Worm (Caenorhabditis elegans): ENCODE results near the gene F22H10.3.
A peak's percentile ranks its signal among the peaks of the same experiment; 100 is the strongest.

The F22H10.3 gene

ce11 chrX:16726879-16727278 lies 49.4 kb upstream of the F22H10.3 start (continued):
- peak; percentile 41 for TF ChIP-seq K09A11.1 (tag; optimal IDR thresholded peaks at IDR 0.05; ENCODE audit: insufficient read depth)
- no peak for TF ChIP-seq ztf-16 (tag; optimal IDR thresholded peaks at IDR 0.05)
- TF ChIP-seq ceh-6 (GFP tag; optimal IDR thresholded peaks at IDR 0.05), result peak; percentile 41
- peak; percentile 6 for TF ChIP-seq gmeb-2 (tag; optimal IDR thresholded peaks at IDR 0.05)
- no peak for TF ChIP-seq pag-3 (tag; optimal IDR thresholded peaks at IDR 0.05; ENCODE audit: borderline replicate concordance)
- TF ChIP-seq unc-55 (GFP tag; optimal IDR thresholded peaks at IDR 0.05), result peak; percentile 69
- no peak for TF ChIP-seq nhr-232 (tag; optimal IDR thresholded peaks at IDR 0.05)
- TF ChIP-seq nfya-1 (tag; optimal IDR thresholded peaks at IDR 0.05), result peak; percentile 90
- peak; percentile 91 for TF ChIP-seq ceh-18 (tag; optimal IDR thresholded peaks at IDR 0.05)
- no peak for TF ChIP-seq ttx-3 (tag; optimal IDR thresholded peaks at IDR 0.05)
- peak; percentile 1 for TF ChIP-seq tbx-7 (tag; optimal IDR thresholded peaks at IDR 0.05)
- TF ChIP-seq eyg-1 (tag; optimal IDR thresholded peaks at IDR 0.05), result peak; percentile 55
- TF ChIP-seq nhr-11 (tag; optimal IDR thresholded peaks at IDR 0.05), result no peak
- peak; percentile 29; the same call in 1 of the 2 replicates for TF ChIP-seq unc-3 (GFP tag; conservative IDR thresholded peaks at IDR 0.05)
- no peak for TF ChIP-seq unc-3 (tag; optimal IDR thresholded peaks at IDR 0.05)
- TF ChIP-seq ceh-14 (tag; optimal IDR thresholded peaks at IDR 0.05), result peak; percentile 91
- TF ChIP-seq C38D4.7 (GFP tag; optimal IDR thresholded peaks at IDR 0.05), result no peak
- peak; percentile 71 for TF ChIP-seq elt-2 (tag; optimal IDR thresholded peaks at IDR 0.05)

ce11 chrX:16724954-16725353 lies 47.4 kb upstream of the F22H10.3 start:
- TF ChIP-seq Y22D7AL.16 (tag; optimal IDR thresholded peaks at IDR 0.05) (no peak), tbx-7 (tag; optimal IDR thresholded peaks at IDR 0.05) (no peak), ceh-24 (tag; optimal IDR thresholded peaks at IDR 0.05) (no peak), ama-1 (optimal IDR thresholded peaks at IDR 0.05) (no peak), elt-4 (tag; optimal IDR thresholded peaks at IDR 0.05) (no peak), dmd-4 (tag; optimal IDR thresholded peaks at IDR 0.05; ENCODE audit: borderline replicate concordance) (no peak), pha-4 (tag; optimal IDR thresholded peaks at IDR 0.05) (no peak), lim-6 (tag; optimal IDR thresholded peaks at IDR 0.05) (no peak), nhr-11 (tag; optimal IDR thresholded peaks at IDR 0.05) (no peak), sdc-2 (tag; optimal IDR thresholded peaks at IDR 0.05) (no peak), elt-2 (tag; optimal IDR thresholded peaks at IDR 0.05) (no peak), ceh-2 (tag; optimal IDR thresholded peaks at IDR 0.05) (no peak), ceh-45 (GFP tag; IDR thresholded peaks at IDR 0.05) (no peak), ahr-1 (tag; optimal IDR thresholded peaks at IDR 0.05) (no peak), unc-55 (GFP tag; optimal IDR thresholded peaks at IDR 0.05) (no peak), hlh-15 (tag; optimal IDR thresholded peaks at IDR 0.05) (no peak), fkh-6 (tag; optimal IDR thresholded peaks at IDR 0.05) (no peak), gmeb-2 (tag; optimal IDR thresholded peaks at IDR 0.05) (no peak)

- TF ChIP-seq eyg-1 (tag; optimal IDR thresholded peaks at IDR 0.05) (no peak), ceh-6 (GFP tag; optimal IDR thresholded peaks at IDR 0.05) (no peak), sox-4 (tag; optimal IDR thresholded peaks at IDR 0.05) (no peak), ceh-18 (tag; optimal IDR thresholded peaks at IDR 0.05) (no peak), ceh-31 (tag; optimal IDR thresholded peaks at IDR 0.05) (no peak), ttx-3 (tag; optimal IDR thresholded peaks at IDR 0.05) (no peak), hlh-6 (tag; optimal IDR thresholded peaks at IDR 0.05) (no peak), ets-4 (tag; optimal IDR thresholded peaks at IDR 0.05) (no peak), ceh-34 (tag; optimal IDR thresholded peaks at IDR 0.05) (no peak), lin-11 (tag; optimal IDR thresholded peaks at IDR 0.05) (no peak), ahr-1 (tag; optimal IDR thresholded peaks at IDR 0.05) (no peak)
These were observed 44.4 kb upstream of the F22H10.3 start for ce11 chrX:16721930-16722329.

- TF ChIP-seq sdc-2 (tag; optimal IDR thresholded peaks at IDR 0.05) (no peak), hlh-8 (tag; optimal IDR thresholded peaks at IDR 0.05) (no peak), ceh-2 (tag; optimal IDR thresholded peaks at IDR 0.05) (no peak), ttx-3 (tag; optimal IDR thresholded peaks at IDR 0.05) (no peak), ceh-22 (tag; optimal IDR thresholded peaks at IDR 0.05) (no peak), F13H6.1 (tag; optimal IDR thresholded peaks at IDR 0.05) (no peak), rnt-1 (tag; optimal IDR thresholded peaks at IDR 0.05) (no peak), sox-2 (GFP tag; IDR thresholded peaks at IDR 0.05) (no peak), ceh-19 (GFP tag; optimal IDR thresholded peaks at IDR 0.05) (no peak), ceh-14 (tag; optimal IDR thresholded peaks at IDR 0.05) (no peak), pag-3 (tag; optimal IDR thresholded peaks at IDR 0.05; ENCODE audit: borderline replicate concordance) (no peak), ceh-48 (tag; optimal IDR thresholded peaks at IDR 0.05) (no peak), lim-6 (tag; optimal IDR thresholded peaks at IDR 0.05) (no peak), odd-2 (tag; optimal IDR thresholded peaks at IDR 0.05) (no peak), ceh-9 (tag; optimal IDR thresholded peaks at IDR 0.05) (no peak), ref-2 (tag; optimal IDR thresholded peaks at IDR 0.05) (no peak), tbx-2 (tag; optimal IDR thresholded peaks at IDR 0.05) (no peak), pat-9 (tag; optimal IDR thresholded peaks at IDR 0.05) (no peak), ahr-1 (tag; optimal IDR thresholded peaks at IDR 0.05) (no peak)
These were observed 38.4 kb upstream of the F22H10.3 start for ce11 chrX:16715938-16716337.

Measured in whole organism, late embryonic.